Fruit fly (Drosophila melanogaster) whole organism, adult: ENCODE measurements around the gene CG32086.

Experiments
- CG11617 ChIP-seq: fragments of 200-800 bp; sonication (Bioruptor generic); optimal IDR thresholded peaks from 2 replicates; lab custom pipeline; 2017; ENCODE audit warnings: mild to moderate bottlenecking, missing biosample characterization, missing genetic modification reagents, missing genetic modification characterization
- CG5204 ChIP-seq: fragments of 200-800 bp; sonication (Bioruptor generic); optimal IDR thresholded peaks from 2 replicates; lab custom pipeline; 2016; ENCODE audit warnings: missing biosample characterization, missing genetic modification characterization
- Clk ChIP-seq: fragments of 200-800 bp; sonication (Bioruptor generic); optimal IDR thresholded peaks from 2 replicates; lab custom pipeline; 2017; ENCODE audit warnings: missing biosample characterization, missing genetic modification characterization
- Hr96 ChIP-seq: fragments of 200-800 bp; sonication (Bioruptor generic); optimal IDR thresholded peaks from 2 replicates; lab custom pipeline; 2016; ENCODE audit warnings: missing biosample characterization, missing genetic modification characterization
- cnc ChIP-seq, 2 experiments: fragments of >200 bp; optimal IDR thresholded peaks; 2 replicates each; lab custom pipeline; 2017
- kay ChIP-seq: fragments of 200-800 bp; sonication (Bioruptor generic); peaks from one replicate; lab custom pipeline; 2016; ENCODE audit warnings: missing biosample characterization, missing genetic modification characterization, borderline replicate concordance
- ovo ChIP-seq: fragments of 200-800 bp; sonication (Bioruptor generic); optimal IDR thresholded peaks from 2 replicates; lab custom pipeline; 2016; ENCODE audit warnings: missing biosample characterization, missing genetic modification characterization
- toe ChIP-seq: fragments of 200-800 bp; sonication (Bioruptor generic); optimal IDR thresholded peaks from 2 replicates; lab custom pipeline; 2016; ENCODE audit warnings: missing biosample characterization, missing genetic modification characterization

DNA sequence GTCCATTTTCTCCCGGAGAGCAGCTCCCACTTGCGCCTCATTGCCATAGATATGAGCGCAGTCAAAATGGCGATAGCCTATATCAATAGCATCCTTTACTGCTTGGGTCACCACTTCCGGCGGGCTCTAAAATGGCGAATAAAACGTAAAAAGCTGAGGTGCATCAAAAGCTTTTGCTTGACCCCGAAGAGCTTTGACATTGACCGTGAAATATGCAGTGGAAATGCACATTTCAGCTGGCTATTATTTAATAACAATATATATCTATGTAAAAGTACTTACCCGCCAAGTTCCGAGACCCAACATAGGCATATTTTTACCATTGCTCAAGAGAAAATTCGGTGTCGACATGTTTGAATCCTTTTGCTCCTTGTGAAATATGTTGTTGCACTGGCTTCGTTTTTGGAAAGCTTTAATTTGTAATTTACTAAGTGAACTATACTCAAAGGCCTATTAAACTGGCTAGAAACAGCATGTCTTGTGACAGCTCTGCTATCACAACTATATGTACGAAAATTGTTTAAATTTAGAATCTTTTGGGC lies 41.8 kb upstream of the CG32086 start, which contains the start of gene CG6083:
- TF ChIP-seq toe (GFP tag; lab: Kevin White, UChicago) (no peak), Hr96 (GFP tag; lab: Kevin White, UChicago) (no peak), ovo (GFP tag; lab: Kevin White, UChicago) (no peak), Clk (GFP tag; lab: Kevin White, UChicago) (no peak), cnc (optimal IDR thresholded peaks at IDR 0.05; lab: Kevin White, UChicago) (no peak), CG5204 (GFP tag; lab: Kevin White, UChicago) (no peak), CG11617 (GFP tag; lab: Kevin White, UChicago) (no peak), kay (GFP tag; lab: Kevin White, UChicago) (peak; percentile 67)
